Fruit fly (Drosophila melanogaster): ENCODE measurements around the gene CG14421.

CG14421 gene

DNA sequence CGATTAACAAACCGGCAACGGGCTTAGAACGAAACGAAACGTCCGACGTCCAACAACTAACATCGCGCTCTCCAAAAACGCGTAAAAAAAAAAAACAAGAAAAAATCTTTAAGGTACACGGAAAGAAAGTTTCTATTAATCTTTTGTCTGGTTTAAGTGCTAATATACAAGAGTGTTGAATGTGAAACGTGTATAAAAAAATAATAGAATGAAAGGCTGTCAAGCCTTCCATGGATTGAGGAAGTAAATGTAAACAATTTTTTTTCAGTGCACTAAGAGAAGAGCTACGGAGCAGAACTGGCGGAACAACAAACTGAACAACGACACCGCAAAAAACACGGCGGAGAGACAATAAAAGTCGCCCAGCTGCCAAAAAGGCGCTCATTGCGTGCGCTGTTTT, 21.5 kb upstream of the CG14421 start, which contains the start of gene CG3588 (continued):
- TF ChIP-seq CG17802 (tag; optimal IDR thresholded peaks at IDR 0.05) (peak; percentile 11), Max (GFP tag; optimal IDR thresholded peaks at IDR 0.05) (peak; percentile 34), CG11504 (tag; optimal IDR thresholded peaks at IDR 0.05) (peak; percentile 76), Sin3A (optimal IDR thresholded peaks at IDR 0.05) (no peak), pan (optimal IDR thresholded peaks at IDR 0.05) (no peak), pan (GFP tag; optimal IDR thresholded peaks at IDR 0.05 in 1 of 2, IDR thresholded peaks at IDR 0.05 in 1 of 2) (peak in 1 of 2 experiments; percentile 80), CG34224 (GFP tag; IDR thresholded peaks at IDR 0.05; ENCODE audit: partially characterized antibody) (no peak), NFAT (GFP tag; IDR thresholded peaks at IDR 0.05) (peak; percentile 85), lbe (GFP tag; optimal IDR thresholded peaks at IDR 0.05) (peak; percentile 7), ttk (GFP tag; IDR thresholded peaks at IDR 0.05) (peak; percentile 50), Ets65A (GFP tag) (peak; percentile 82), CG17829 (tag; optimal IDR thresholded peaks at IDR 0.05) (peak; percentile 28), Atf-2 (GFP tag; optimal IDR thresholded peaks at IDR 0.05) (peak; percentile 61), twi (tag; optimal IDR thresholded peaks at IDR 0.05) (no peak), sd (tag; optimal IDR thresholded peaks at IDR 0.05) (peak; percentile 45), NC2β (GFP tag; optimal IDR thresholded peaks at IDR 0.05) (peak; percentile 34), dpn (GFP tag; optimal IDR thresholded peaks at IDR 0.05) (peak; percentile 55 to 71), CG4820 (GFP tag; optimal IDR thresholded peaks at IDR 0.05) (peak; percentile 33), CG32532 (GFP tag; IDR thresholded peaks at IDR 0.05) (peak; percentile 92), dm (GFP tag; optimal IDR thresholded peaks at IDR 0.05) (peak; percentile 43), bbx (GFP tag; IDR thresholded peaks at IDR 0.05; ENCODE audit: partially characterized antibody) (no peak), stc (GFP tag; IDR thresholded peaks at IDR 0.05) (peak; percentile 72), CG34422 (GFP tag; IDR thresholded peaks at IDR 0.05) (peak; percentile 45; the same call in 2 of the 3 replicates), sqz (GFP tag; optimal IDR thresholded peaks at IDR 0.05) (peak; percentile 70), Elba2 (GFP tag; optimal IDR thresholded peaks at IDR 0.05) (no peak), CG12942 (GFP tag; optimal IDR thresholded peaks at IDR 0.05) (peak; percentile 16), CG8944 (GFP tag; optimal IDR thresholded peaks at IDR 0.05) (peak; percentile 50), CG9817 (tag; optimal IDR thresholded peaks at IDR 0.05) (peak; percentile 75), yki (optimal IDR thresholded peaks at IDR 0.05) (no peak), dan (GFP tag; IDR thresholded peaks at IDR 0.05) (no peak), CG13894 (tag; optimal IDR thresholded peaks at IDR 0.05) (peak; percentile 79), CG32767 (GFP tag; IDR thresholded peaks at IDR 0.05) (peak; percentile 63), CG17361 (GFP tag; IDR thresholded peaks at IDR 0.05) (peak; percentile 49; the same call in 2 of the 3 replicates), H2.0 (GFP tag; IDR thresholded peaks at IDR 0.05) (peak; percentile 81), CG33213 (GFP tag; optimal IDR thresholded peaks at IDR 0.05) (peak; percentile 60), Dref (GFP tag; IDR thresholded peaks at IDR 0.05) (no peak), crc (GFP tag; optimal IDR thresholded peaks at IDR 0.05) (no peak), H15 (GFP tag; IDR thresholded peaks at IDR 0.05) (peak; percentile 68), CG14014 (GFP tag; IDR thresholded peaks at IDR 0.05) (peak; percentile 88), MBD-R2 (GFP tag; IDR thresholded peaks at IDR 0.05) (peak; percentile 57), Pdp1 (GFP tag; optimal IDR thresholded peaks at IDR 0.05) (peak in 1 of 2 experiments; percentile 65), CG16779 (GFP tag; IDR thresholded peaks at IDR 0.05) (peak; percentile 78), pum (GFP tag; optimal IDR thresholded peaks at IDR 0.05) (no peak), CG9797 (GFP tag; optimal IDR thresholded peaks at IDR 0.05) (no peak), psq (GFP tag; optimal IDR thresholded peaks at IDR 0.05) (no peak), al (GFP tag; IDR thresholded peaks at IDR 0.05) (peak; percentile 89), CTCF (GFP tag; optimal IDR thresholded peaks at IDR 0.05) (no peak), cas (GFP tag; IDR thresholded peaks at IDR 0.05) (peak; percentile 81), fru (optimal IDR thresholded peaks at IDR 0.05) (no peak), HLH3B (GFP tag; IDR thresholded peaks at IDR 0.05) (peak; percentile 55), Hsf (GFP tag; optimal IDR thresholded peaks at IDR 0.05) (peak; percentile 77), chif (GFP tag; optimal IDR thresholded peaks at IDR 0.05) (peak; percentile 24 to 63), CG18011 (GFP tag; optimal IDR thresholded peaks at IDR 0.05) (peak; percentile 46), lilli (GFP tag; optimal IDR thresholded peaks at IDR 0.05) (peak; percentile 84)
